Fruit fly (Drosophila melanogaster): ENCODE results near the gene Rala.

Rala gene

dm6 chrX:3742002-3742722 lies 22.7 kb upstream of the Rala start (continued):
- TF ChIP-seq wdn (GFP tag; IDR thresholded peaks at IDR 0.05) (peak; percentile 99), Blimp-1 (GFP tag; optimal IDR thresholded peaks at IDR 0.05) (peak; percentile 99), gcm (GFP tag; optimal IDR thresholded peaks at IDR 0.05) (peak; percentile 99), CG2129 (GFP tag; IDR thresholded peaks at IDR 0.05; ENCODE audit: partially characterized antibody) (no peak), eve (GFP tag; optimal IDR thresholded peaks at IDR 0.05) (peak; percentile 93 to 99), Eip74EF (GFP tag; optimal IDR thresholded peaks at IDR 0.05) (peak in 1 of 2 experiments; percentile 98), Dp (GFP tag; optimal IDR thresholded peaks at IDR 0.05) (peak; percentile 50), en (GFP tag; optimal IDR thresholded peaks at IDR 0.05) (peak; percentile 99), amos (GFP tag; IDR thresholded peaks at IDR 0.05; ENCODE audit: partially characterized antibody) (peak; percentile 42; the same call in 1 of the 2 replicates), CG1529 (GFP tag; optimal IDR thresholded peaks at IDR 0.05) (peak; percentile 99), CG10147 (GFP tag; optimal IDR thresholded peaks at IDR 0.05) (peak; percentile 98), CG17385 (GFP tag; optimal IDR thresholded peaks at IDR 0.05) (peak; percentile 99), CG2199 (GFP tag; IDR thresholded peaks at IDR 0.05) (peak; percentile 100), lab (GFP tag; optimal IDR thresholded peaks at IDR 0.05) (peak; percentile 100), Bdp1 (GFP tag; optimal IDR thresholded peaks at IDR 0.05) (peak; percentile 95), ERR (GFP tag; optimal IDR thresholded peaks at IDR 0.05) (peak; percentile 99), Dll (GFP tag; IDR thresholded peaks at IDR 0.05; ENCODE audit: partially characterized antibody) (peak; percentile 42; the same call in 1 of the 4 replicates), Mes4 (GFP tag; optimal IDR thresholded peaks at IDR 0.05) (peak; percentile 99), hbn (GFP tag; IDR thresholded peaks at IDR 0.05; ENCODE audit: partially characterized antibody) (no peak), CG9727 (GFP tag; optimal IDR thresholded peaks at IDR 0.05) (peak; percentile 100), CG4360 (GFP tag; IDR thresholded peaks at IDR 0.05) (peak; percentile 93), ac (GFP tag; optimal IDR thresholded peaks at IDR 0.05) (peak; percentile 99), CG30431 (GFP tag; optimal IDR thresholded peaks at IDR 0.05) (peak; percentile 99), inv (GFP tag; IDR thresholded peaks at IDR 0.05; ENCODE audit: partially characterized antibody) (0 out of 2 replicates have a peak, but pooled peaks have one; percentile 26), CG6791 (GFP tag; IDR thresholded peaks at IDR 0.05; ENCODE audit: partially characterized antibody) (peak; percentile 37; the same call in 1 of the 3 replicates), ken (GFP tag; IDR thresholded peaks at IDR 0.05) (peak; percentile 100), Lim3 (GFP tag; IDR thresholded peaks at IDR 0.05) (peak; percentile 99), Atf-2 (GFP tag; optimal IDR thresholded peaks at IDR 0.05) (peak; percentile 99), Doc2 (GFP tag; IDR thresholded peaks at IDR 0.05) (peak; percentile 97), Dbx (GFP tag; IDR thresholded peaks at IDR 0.05) (peak; percentile 100), CG32532 (GFP tag; IDR thresholded peaks at IDR 0.05) (peak; percentile 100), CG1602 (GFP tag; optimal IDR thresholded peaks at IDR 0.05) (peak; percentile 99), kah (GFP tag; optimal IDR thresholded peaks at IDR 0.05) (peak; percentile 96), CG12104 (GFP tag; optimal IDR thresholded peaks at IDR 0.05) (peak; percentile 99), lmd (GFP tag; IDR thresholded peaks at IDR 0.05) (peak; percentile 99), CG6175 (GFP tag; IDR thresholded peaks at IDR 0.05) (peak; percentile 99), ftz-f1 (GFP tag; optimal IDR thresholded peaks at IDR 0.05) (peak; percentile 94), CG11247 (GFP tag; IDR thresholded peaks at IDR 0.05) (peak; percentile 100), HLH54F (GFP tag; optimal IDR thresholded peaks at IDR 0.05) (peak; percentile 99), CoRest (tag; optimal IDR thresholded peaks at IDR 0.05) (peak; percentile 100), Adf1 (GFP tag; IDR thresholded peaks at IDR 0.05) (peak; percentile 91), CG17328 (GFP tag; IDR thresholded peaks at IDR 0.05) (peak; percentile 100), CG2712 (tag; optimal IDR thresholded peaks at IDR 0.05) (peak; percentile 100), CG16779 (GFP tag; IDR thresholded peaks at IDR 0.05) (peak; percentile 99), run (tag; optimal IDR thresholded peaks at IDR 0.05) (peak; percentile 99), Rfx (GFP tag; IDR thresholded peaks at IDR 0.05) (peak; percentile 100), CG3407 (GFP tag; optimal IDR thresholded peaks at IDR 0.05) (peak; percentile 99), CG2120 (GFP tag; optimal IDR thresholded peaks at IDR 0.05) (peak; percentile 100), Sox102F (GFP tag; optimal IDR thresholded peaks at IDR 0.05) (peak; percentile 99)
